Fruit fly (Drosophila melanogaster) whole organism, prepupa: Measurements from ENCODE around the gene CG42833.
A peak's percentile ranks its signal among the peaks of the same experiment; 100 is the strongest.

Experiments
- Blimp-1 ChIP-seq: fragments of 200-800 bp; sonication (Bioruptor generic); optimal IDR thresholded peaks from 3 replicates; lab custom pipeline; 2017; ENCODE audit warnings: missing biosample characterization, missing genetic modification characterization, mild to moderate bottlenecking, moderate library complexity, missing genetic modification reagents
- CG10631 ChIP-seq: fragments of 200-800 bp; sonication (Bioruptor generic); optimal IDR thresholded peaks from 2 replicates; lab custom pipeline; 2016; ENCODE audit warnings: missing biosample characterization, missing genetic modification characterization
- CG11294 ChIP-seq: fragments of 200-800 bp; sonication (Bioruptor generic); IDR thresholded peaks from 2 replicates; pipeline ENCODE4 v1.3.6; 2022; ENCODE audit warnings: missing biosample characterization, missing genetic modification characterization
- CG1621 ChIP-seq: fragments of 200-800 bp; sonication (Bioruptor generic); optimal IDR thresholded peaks from 3 replicates; lab custom pipeline; 2018; ENCODE audit warnings: missing biosample characterization, mild to moderate bottlenecking, missing genetic modification characterization
- CG16779 ChIP-seq: fragments of 200-800 bp; sonication (Bioruptor generic); optimal IDR thresholded peaks from 3 replicates; lab custom pipeline; 2017; ENCODE audit warnings: missing biosample characterization, mild to moderate bottlenecking, missing genetic modification characterization
- CG3032 ChIP-seq: fragments of 200-800 bp; optimal IDR thresholded peaks from 2 replicates; lab custom pipeline; 2019; ENCODE audit warnings: missing biosample characterization, mild to moderate bottlenecking, missing genetic modification characterization, moderate library complexity
- CG32006 ChIP-seq: fragments of 200-800 bp; sonication (Bioruptor generic); optimal IDR thresholded peaks from 3 replicates; lab custom pipeline; 2017; ENCODE audit warnings: missing biosample characterization, mild to moderate bottlenecking, missing genetic modification characterization
- CG34406 ChIP-seq: fragments of 200-800 bp; sonication (Bioruptor generic); optimal IDR thresholded peaks from 3 replicates; lab custom pipeline; 2016; ENCODE audit warnings: missing biosample characterization, missing genetic modification characterization
- CG6163 ChIP-seq: fragments of 200-800 bp; sonication (Bioruptor generic); IDR thresholded peaks from 3 replicates; pipeline ENCODE4 v1.3.6; 2022; ENCODE audit warnings: missing biosample characterization, missing genetic modification characterization
- CG6276 ChIP-seq: fragments of 200-800 bp; sonication (Bioruptor generic); optimal IDR thresholded peaks from 2 replicates; lab custom pipeline; 2017; ENCODE audit warnings: missing biosample characterization, mild to moderate bottlenecking, missing genetic modification characterization
- CG6792 ChIP-seq: fragments of 200-800 bp; sonication (Bioruptor generic); optimal IDR thresholded peaks from 3 replicates; lab custom pipeline; 2016; ENCODE audit warnings: missing biosample characterization, missing genetic modification characterization
- CG6808 ChIP-seq: fragments of 200-800 bp; sonication (Bioruptor generic); optimal IDR thresholded peaks from 3 replicates; lab custom pipeline; 2017; ENCODE audit warnings: missing biosample characterization, missing genetic modification characterization, mild to moderate bottlenecking, moderate library complexity, missing genetic modification reagents
- CG6854 ChIP-seq: fragments of 200-800 bp; sonication (Bioruptor generic); optimal IDR thresholded peaks from 2 replicates; lab custom pipeline; 2017; ENCODE audit warnings: missing biosample characterization, mild to moderate bottlenecking, missing genetic modification characterization
- CG7368 ChIP-seq: fragments of 200-800 bp; sonication (Bioruptor generic); optimal IDR thresholded peaks from 3 replicates; lab custom pipeline; 2016; ENCODE audit warnings: missing biosample characterization, missing genetic modification characterization
- CG8119 ChIP-seq: fragments of 200-800 bp; sonication (Bioruptor generic); IDR thresholded peaks from 3 replicates; pipeline ENCODE4 v1.3.6; 2022; ENCODE audit warnings: missing biosample characterization, missing genetic modification characterization
- CG8632 ChIP-seq: fragments of 200-800 bp; sonication (Bioruptor generic); optimal IDR thresholded peaks from 3 replicates; lab custom pipeline; 2016; ENCODE audit warnings: missing biosample characterization, missing genetic modification characterization
- CG9139 ChIP-seq: fragments of 200-800 bp; sonication (Bioruptor generic); optimal IDR thresholded peaks from 3 replicates; lab custom pipeline; 2017; ENCODE audit warnings: missing biosample characterization, mild to moderate bottlenecking, missing genetic modification characterization
- Eip75B ChIP-seq: fragments of 200-800 bp; sonication (Bioruptor generic); optimal IDR thresholded peaks from 3 replicates; lab custom pipeline; 2016; ENCODE audit warnings: missing biosample characterization, missing genetic modification characterization
- Eip78C ChIP-seq: fragments of 200-800 bp; sonication (Bioruptor generic); peaks from one replicate; lab custom pipeline; 2016; ENCODE audit warnings: missing biosample characterization, missing genetic modification characterization
- Eip93F ChIP-seq: fragments of 200-800 bp; sonication (Bioruptor generic); optimal IDR thresholded peaks from 2 replicates; lab custom pipeline; 2016; ENCODE audit warnings: missing biosample characterization, mild to moderate bottlenecking, missing genetic modification characterization
- Ets21C ChIP-seq: fragments of 200-800 bp; sonication (Bioruptor generic); optimal IDR thresholded peaks from 3 replicates; lab custom pipeline; 2016; ENCODE audit warnings: missing biosample characterization, missing genetic modification characterization
- Ets96B ChIP-seq: fragments of 200-800 bp; optimal IDR thresholded peaks from 2 replicates; lab custom pipeline; 2019; ENCODE audit warnings: missing biosample characterization, mild to moderate bottlenecking, missing genetic modification characterization, moderate library complexity
- Gug ChIP-seq: fragments of 200-800 bp; sonication (Bioruptor generic); IDR thresholded peaks from 2 replicates; pipeline ENCODE4 v1.3.6; 2022; ENCODE audit warnings: missing biosample characterization, missing genetic modification characterization
- Hr38 ChIP-seq: sonication (Bioruptor generic); optimal IDR thresholded peaks from 2 replicates; lab custom pipeline; 2016; ENCODE audit warnings: missing biosample characterization, missing genetic modification characterization
- Hr39 ChIP-seq: fragments of 200-800 bp; sonication (Bioruptor generic); optimal IDR thresholded peaks from 2 replicates; lab custom pipeline; 2016; ENCODE audit warnings: missing biosample characterization, missing genetic modification characterization
- Hr4 ChIP-seq: fragments of 200-800 bp; sonication (Bioruptor generic); optimal IDR thresholded peaks from 3 replicates; lab custom pipeline; 2016; ENCODE audit warnings: missing biosample characterization, missing genetic modification characterization
- Met ChIP-seq: fragments of 200-800 bp; sonication (Bioruptor generic); optimal IDR thresholded peaks from 3 replicates; lab custom pipeline; 2016; ENCODE audit warnings: missing biosample characterization, missing genetic modification characterization
- OdsH ChIP-seq: fragments of 200-800 bp; sonication (Bioruptor generic); optimal IDR thresholded peaks from 3 replicates; lab custom pipeline; 2016; ENCODE audit warnings: missing biosample characterization, missing genetic modification characterization
- Smox ChIP-seq: fragments of 200-800 bp; sonication (Bioruptor generic); optimal IDR thresholded peaks from 3 replicates; lab custom pipeline; 2016; ENCODE audit warnings: missing biosample characterization, missing genetic modification characterization
- Sox102F ChIP-seq: fragments of 200-800 bp; sonication (Bioruptor generic); optimal IDR thresholded peaks from 2 replicates; lab custom pipeline; 2016; ENCODE audit warnings: missing biosample characterization, mild to moderate bottlenecking, missing genetic modification characterization
- Sox14 ChIP-seq: fragments of 200-800 bp; sonication (Bioruptor generic); optimal IDR thresholded peaks from 3 replicates; lab custom pipeline; 2016; ENCODE audit warnings: missing biosample characterization, missing genetic modification characterization
- Sox15 ChIP-seq: fragments of 200-800 bp; sonication (Bioruptor generic); optimal IDR thresholded peaks from 3 replicates; lab custom pipeline; 2016; ENCODE audit warnings: missing biosample characterization, missing genetic modification characterization
- acj6 ChIP-seq: fragments of 200-800 bp; sonication (Bioruptor generic); optimal IDR thresholded peaks from 3 replicates; lab custom pipeline; 2016; ENCODE audit warnings: missing biosample characterization, missing genetic modification characterization
- dsx ChIP-seq: fragments of 200-800 bp; optimal IDR thresholded peaks from 3 replicates; lab custom pipeline; 2019; ENCODE audit warnings: missing biosample characterization, mild to moderate bottlenecking, missing genetic modification characterization, moderate library complexity; ENCODE audit not compliant: poor library complexity, severe bottlenecking
- eg ChIP-seq: fragments of 200-800 bp; sonication (Bioruptor generic); IDR thresholded peaks from 3 replicates; pipeline ENCODE4 v1.3.6; 2022; ENCODE audit warnings: missing biosample characterization, missing genetic modification characterization
- esn ChIP-seq: fragments of 200-800 bp; sonication (Bioruptor generic); optimal IDR thresholded peaks from 2 replicates; lab custom pipeline; 2016; ENCODE audit warnings: missing biosample characterization, mild to moderate bottlenecking, missing genetic modification characterization, moderate library complexity
- fkh ChIP-seq: fragments of 200-800 bp; sonication (Bioruptor generic); optimal IDR thresholded peaks from 3 replicates; lab custom pipeline; 2017; ENCODE audit warnings: missing biosample characterization, mild to moderate bottlenecking, missing genetic modification characterization, moderate library complexity
- net ChIP-seq: fragments of 200-800 bp; sonication (Bioruptor generic); optimal IDR thresholded peaks from 3 replicates; lab custom pipeline; 2016; ENCODE audit warnings: missing biosample characterization, missing genetic modification characterization
- pdm3 ChIP-seq: fragments of 200-800 bp; sonication (Bioruptor generic); optimal IDR thresholded peaks from 3 replicates; lab custom pipeline; 2016; ENCODE audit warnings: missing biosample characterization, missing genetic modification characterization
- spab ChIP-seq: fragments of 200-800 bp; sonication (Bioruptor generic); optimal IDR thresholded peaks from 2 replicates; lab custom pipeline; 2017; ENCODE audit warnings: missing biosample characterization, mild to moderate bottlenecking, missing genetic modification characterization, missing genetic modification reagents
- ss ChIP-seq, 2 experiments: fragments of 200-800 bp; sonication (Bioruptor generic); optimal IDR thresholded peaks; 2 replicates in 1 of 2; 3 replicates in 1 of 2; lab custom pipeline; 2017 to 2018; ENCODE audit warnings: mild to moderate bottlenecking in 2 of 2, missing biosample characterization in 2 of 2, missing genetic modification characterization in 2 of 2, moderate library complexity in 1 of 2
- svp ChIP-seq: fragments of 200-800 bp; sonication (Bioruptor generic); peaks from one replicate; lab custom pipeline; 2016; ENCODE audit warnings: missing biosample characterization, missing genetic modification characterization
- topi ChIP-seq: fragments of 200-800 bp; sonication (Bioruptor generic); optimal IDR thresholded peaks from 3 replicates; lab custom pipeline; 2016; ENCODE audit warnings: missing biosample characterization, missing genetic modification characterization
- vri ChIP-seq: fragments of 200-800 bp; sonication (Bioruptor generic); optimal IDR thresholded peaks from 3 replicates; lab custom pipeline; 2016; ENCODE audit warnings: missing biosample characterization, mild to moderate bottlenecking, missing genetic modification characterization

The CG42833 gene

DNA sequence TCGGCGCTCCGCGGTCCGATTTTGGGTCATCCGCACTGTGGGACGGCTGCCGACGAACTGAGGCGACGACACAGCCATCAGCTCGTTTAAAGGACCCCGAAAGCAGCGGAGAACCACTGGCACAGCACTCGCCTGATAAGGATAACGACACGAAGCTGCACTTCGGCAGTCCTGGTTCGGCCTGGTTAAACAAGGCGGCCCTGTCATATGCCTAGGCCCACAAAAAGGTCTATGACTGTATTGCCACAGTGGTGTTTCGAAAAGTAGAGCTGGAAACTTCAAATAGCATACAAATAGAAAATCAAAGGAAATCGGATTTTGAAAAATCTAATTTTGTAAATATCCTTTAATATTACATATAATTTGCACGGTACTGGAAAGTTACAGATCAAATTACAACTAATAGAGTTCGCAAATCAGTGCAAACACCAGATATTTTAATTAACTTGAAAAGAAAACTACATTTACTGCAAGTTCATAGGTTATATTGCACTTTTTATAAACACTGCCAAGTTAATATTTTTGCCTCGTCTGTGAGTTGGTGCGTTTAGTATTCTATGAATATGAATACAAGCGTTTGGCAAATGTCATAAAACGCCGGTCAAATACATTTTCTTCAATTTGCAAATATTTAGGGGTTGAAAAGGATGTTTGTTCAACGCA is 14.6 kb upstream of the CG42833 start (continued):
- TF ChIP-seq CG6854 (GFP tag; lab: Kevin White, UChicago) (no peak), Ets21C (GFP tag; lab: Kevin White, UChicago) (peak; percentile 30), Blimp-1 (no peak), Eip93F (GFP tag; lab: Kevin White, UChicago) (no peak), acj6 (GFP tag; lab: Kevin White, UChicago) (peak; percentile 81), CG8119 (GFP tag; lab: Robert Waterston, UW) (peak; percentile 76), CG34406 (GFP tag; lab: Kevin White, UChicago) (peak; percentile 50), Sox15 (peak; percentile 66), Smox (GFP tag; lab: Kevin White, UChicago) (peak; percentile 54), vri (GFP tag; lab: Kevin White, UChicago) (peak; percentile 0), CG8632 (GFP tag; lab: Kevin White, UChicago) (peak; percentile 72), CG6163 (0 out of 3 replicates have a peak, but pooled peaks have one; percentile 42), CG11294 (GFP tag; lab: Robert Waterston, UW) (no peak), CG32006 (GFP tag; lab: Kevin White, UChicago) (peak; percentile 87), pdm3 (GFP tag; lab: Kevin White, UChicago) (peak; percentile 79), CG9139 (GFP tag; lab: Kevin White, UChicago) (no peak), Hr38 (GFP tag; lab: Kevin White, UChicago) (no peak), CG3032 (tag; lab: Kevin White, UChicago) (peak; percentile 38), CG16779 (tag; lab: Kevin White, UChicago) (no peak)

DNA sequence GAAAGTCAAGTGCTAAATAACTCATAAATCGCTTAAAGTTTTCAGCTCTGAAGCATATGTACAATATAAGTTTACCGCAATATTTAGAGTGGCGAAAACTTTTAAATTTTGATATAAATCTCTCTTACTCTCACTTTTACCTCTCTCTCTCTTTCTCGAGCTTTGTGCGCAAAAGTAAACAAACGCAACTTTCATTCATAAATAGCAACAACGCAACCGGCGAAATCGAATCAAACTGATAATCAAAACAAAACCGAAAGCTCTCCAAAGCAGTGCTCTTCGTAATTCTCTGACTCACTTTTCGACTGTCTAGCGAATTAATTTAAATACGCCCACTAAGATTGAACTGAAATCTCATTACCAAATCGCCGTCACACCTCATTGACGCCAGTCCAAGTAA is 14.0 kb upstream of the CG42833 start:
- TF ChIP-seq Eip78C: peak; percentile 65
- no peak for TF ChIP-seq esn (GFP tag; lab: Kevin White, UChicago)
- TF ChIP-seq Blimp-1: peak; percentile 62
- no peak for TF ChIP-seq Ets96B
- TF ChIP-seq OdsH (GFP tag; lab: Kevin White, UChicago): no peak
- no peak for TF ChIP-seq Gug
- no peak for TF ChIP-seq Hr39 (GFP tag; lab: Kevin White, UChicago)
- no peak for TF ChIP-seq vri (GFP tag; lab: Kevin White, UChicago)

DNA sequence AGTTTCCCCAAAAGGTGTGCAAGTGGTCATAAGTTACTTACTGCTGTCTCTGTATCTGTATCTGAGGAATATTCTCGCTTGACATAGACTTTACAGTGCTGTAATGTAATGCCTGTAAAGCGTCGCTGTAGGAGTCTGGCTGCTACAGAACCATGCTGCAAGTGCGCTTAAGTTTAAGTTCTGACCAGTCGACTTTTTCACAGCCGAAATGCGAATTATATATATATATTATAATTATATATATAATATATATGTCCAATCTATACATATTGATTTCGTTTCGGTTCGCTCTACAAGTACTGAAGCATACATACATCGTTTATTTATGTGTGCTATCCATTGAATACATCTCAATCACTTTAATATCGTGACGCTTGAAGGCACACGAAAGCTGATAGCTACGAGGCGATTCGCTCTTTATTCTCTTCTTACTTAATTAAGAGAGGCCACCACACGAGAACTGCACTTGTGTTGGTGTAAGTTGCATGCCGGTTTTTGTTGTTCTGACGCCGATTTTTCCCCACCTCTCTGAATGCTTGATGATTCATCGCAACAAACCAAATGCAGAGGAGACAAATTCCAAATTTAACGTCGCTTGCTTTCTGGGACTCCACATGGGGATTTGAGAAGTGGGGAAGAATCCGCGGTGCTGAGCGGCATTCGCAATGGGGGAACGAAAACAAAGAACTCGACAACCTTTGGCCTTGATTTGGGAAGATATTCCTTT is 13.4 kb upstream of the CG42833 start:
- TF ChIP-seq spab (GFP tag; lab: Kevin White, UChicago): no peak
- TF ChIP-seq CG7368 (GFP tag; lab: Kevin White, UChicago): no peak
- no peak for TF ChIP-seq Hr4
- no peak for TF ChIP-seq pdm3 (GFP tag; lab: Kevin White, UChicago)
- TF ChIP-seq Ets96B: no peak
- TF ChIP-seq Eip78C: no peak
- no peak for TF ChIP-seq CG8119 (GFP tag; lab: Robert Waterston, UW)
- no peak for TF ChIP-seq Eip75B (GFP tag; lab: Kevin White, UChicago)
- no peak for TF ChIP-seq topi (GFP tag; lab: Kevin White, UChicago)
- peak; percentile 17 for TF ChIP-seq CG16779 (tag; lab: Kevin White, UChicago)
- TF ChIP-seq CG6808 (GFP tag; lab: Kevin White, UChicago): peak; percentile 24
- TF ChIP-seq CG6276 (GFP tag; lab: Kevin White, UChicago): no peak
- peak; percentile 79 for TF ChIP-seq svp (GFP tag; lab: Kevin White, UChicago)
- 0 out of 3 replicates have a peak, but pooled peaks have one; percentile 8 for TF ChIP-seq eg (GFP tag; lab: Robert Waterston, UW)
- no peak for TF ChIP-seq CG6792
- TF ChIP-seq CG9139 (GFP tag; lab: Kevin White, UChicago): no peak
- peak; percentile 30 for TF ChIP-seq Sox102F
- no peak for TF ChIP-seq Smox (GFP tag; lab: Kevin White, UChicago)
- peak; percentile 41 for TF ChIP-seq fkh (GFP tag; lab: Kevin White, UChicago)
- peak; percentile 28 for TF ChIP-seq vri (GFP tag; lab: Kevin White, UChicago)
- peak; percentile 57 to 83 for TF ChIP-seq ss (GFP tag; optimal IDR thresholded peaks at IDR 0.05; lab: Kevin White, UChicago)
- TF ChIP-seq CG6163: peak; percentile 50; the same call in 2 of the 3 replicates
- no peak for TF ChIP-seq OdsH (GFP tag; lab: Kevin White, UChicago)
- no peak for TF ChIP-seq Blimp-1
- peak; percentile 46 for TF ChIP-seq net (GFP tag; lab: Kevin White, UChicago)
- peak; percentile 33 for TF ChIP-seq CG34406 (GFP tag; lab: Kevin White, UChicago)
- peak; percentile 21 for TF ChIP-seq CG10631
- TF ChIP-seq CG1621: no peak
- TF ChIP-seq Met (GFP tag; lab: Kevin White, UChicago): no peak
- no peak for TF ChIP-seq Hr39 (GFP tag; lab: Kevin White, UChicago)
- TF ChIP-seq dsx: peak; percentile 42
- peak; percentile 55 for TF ChIP-seq Sox14 (GFP tag; lab: Kevin White, UChicago)
